Worm (Caenorhabditis elegans): ENCODE measurements around the gene T28H10.2.

The T28H10.2 gene

DNA sequence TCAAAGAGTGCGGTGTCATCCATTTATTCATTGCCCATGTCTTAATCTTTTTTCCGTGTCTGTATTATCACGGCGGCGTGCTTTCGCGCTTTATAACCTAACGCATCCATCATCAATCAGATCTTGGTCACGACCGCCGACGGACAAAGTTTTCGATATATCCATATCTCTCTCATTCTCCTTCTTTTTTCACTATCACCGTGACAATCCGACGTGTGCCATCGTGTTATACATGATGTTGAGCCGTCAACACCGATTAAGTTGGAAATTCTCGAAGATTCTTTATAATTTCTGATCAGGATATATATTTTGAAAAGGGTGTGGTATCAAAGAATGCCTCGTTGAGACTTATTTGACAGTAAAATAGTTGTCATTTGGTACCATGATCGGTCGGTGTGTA is 44.2 kb upstream of the T28H10.2 start:
- no peak for TF ChIP-seq lim-7 (GFP tag; IDR thresholded peaks at IDR 0.05)
- TF ChIP-seq nhr-28 (tag; optimal IDR thresholded peaks at IDR 0.05), result peak; percentile 30
- TF ChIP-seq hlh-30 (tag; optimal IDR thresholded peaks at IDR 0.05; ENCODE audit: insufficient read depth), result peak; percentile 27
- peak; percentile 49 for TF ChIP-seq hlh-11 (tag; optimal IDR thresholded peaks at IDR 0.05)
- TF ChIP-seq mxl-3 (GFP tag; optimal IDR thresholded peaks at IDR 0.05), result peak; percentile 56
- TF ChIP-seq mdl-1 (tag; optimal IDR thresholded peaks at IDR 0.05), result peak in 1 of 2 experiments; percentile 52
- TF ChIP-seq zip-11 (GFP tag; IDR thresholded peaks at IDR 0.05), result 0 out of 2 replicates have a peak, but pooled peaks have one; percentile 32
- TF ChIP-seq cey-2 (tag; optimal IDR thresholded peaks at IDR 0.05; ENCODE audit: borderline replicate concordance, insufficient read depth), result no peak
- peak; percentile 66 for TF ChIP-seq aha-1 (tag)
- no peak for TF ChIP-seq lin-39 (tag; optimal IDR thresholded peaks at IDR 0.05)

- TF ChIP-seq nhr-10 (tag; optimal IDR thresholded peaks at IDR 0.05), result no peak
- peak; percentile 10 for TF ChIP-seq nhr-28 (tag; optimal IDR thresholded peaks at IDR 0.05)
- TF ChIP-seq nhr-6 (tag; optimal IDR thresholded peaks at IDR 0.05), result no peak
- TF ChIP-seq nhr-25 (tag; optimal IDR thresholded peaks at IDR 0.05; ENCODE audit: borderline replicate concordance, insufficient read depth), result peak; percentile 26
- peak; percentile 42 for TF ChIP-seq hlh-30 (tag; optimal IDR thresholded peaks at IDR 0.05; ENCODE audit: insufficient read depth)
- TF ChIP-seq ama-1 (optimal IDR thresholded peaks at IDR 0.05), result peak; percentile 50
These were observed 43.1 kb upstream of the T28H10.2 start for ce11 chrV:12555872-12556271.

- TF ChIP-seq aha-1 (tag), result peak; percentile 45
- peak; percentile 69 for TF ChIP-seq ama-1 (optimal IDR thresholded peaks at IDR 0.05)
- TF ChIP-seq nhr-6 (tag; optimal IDR thresholded peaks at IDR 0.05), result peak; percentile 46
- peak; percentile 90 for TF ChIP-seq nhr-28 (tag; optimal IDR thresholded peaks at IDR 0.05)
- TF ChIP-seq nhr-25 (tag; optimal IDR thresholded peaks at IDR 0.05; ENCODE audit: borderline replicate concordance, insufficient read depth), result no peak
- no peak for TF ChIP-seq duxl-1 (tag; optimal IDR thresholded peaks at IDR 0.05; ENCODE audit: poor library complexity)
- TF ChIP-seq hlh-11 (tag; optimal IDR thresholded peaks at IDR 0.05), result peak; percentile 41
- no peak for TF ChIP-seq tag-97 (GFP tag; IDR thresholded peaks at IDR 0.05)
- TF ChIP-seq lin-38 (GFP tag; IDR thresholded peaks at IDR 0.05), result no peak
- peak; percentile 4 for TF ChIP-seq mxl-3 (GFP tag; optimal IDR thresholded peaks at IDR 0.05)
- TF ChIP-seq cey-2 (tag; optimal IDR thresholded peaks at IDR 0.05; ENCODE audit: borderline replicate concordance, insufficient read depth), result no peak
- no peak for TF ChIP-seq nhr-111 (GFP tag; optimal IDR thresholded peaks at IDR 0.05)
- TF ChIP-seq dve-1 (tag; optimal IDR thresholded peaks at IDR 0.05; ENCODE audit: insufficient read depth), result peak; percentile 12
- TF ChIP-seq F37D6.2 (tag; optimal IDR thresholded peaks at IDR 0.05), result no peak
- no peak for TF ChIP-seq nhr-76 (tag; optimal IDR thresholded peaks at IDR 0.05)
- peak in 1 of 2 experiments; percentile 70 for TF ChIP-seq mdl-1 (tag; optimal IDR thresholded peaks at IDR 0.05)
- no peak for TF ChIP-seq mdt-29 (GFP tag; IDR thresholded peaks at IDR 0.05)
- TF ChIP-seq nhr-48 (tag; optimal IDR thresholded peaks at IDR 0.05), result peak; percentile 33
- TF ChIP-seq spr-3 (GFP tag; optimal IDR thresholded peaks at IDR 0.05), result no peak
- TF ChIP-seq daf-16 (GFP tag; optimal IDR thresholded peaks at IDR 0.05), result no peak
- TF ChIP-seq daf-16 (tag; optimal IDR thresholded peaks at IDR 0.05), result no peak
- no peak for TF ChIP-seq F10B5.3 (tag; optimal IDR thresholded peaks at IDR 0.05)
- peak; percentile 37 for TF ChIP-seq hlh-30 (tag; optimal IDR thresholded peaks at IDR 0.05; ENCODE audit: insufficient read depth)
- no peak for TF ChIP-seq ZK546.5 (tag; optimal IDR thresholded peaks at IDR 0.05)
- peak in 1 of 2 experiments; percentile 88 for TF ChIP-seq unc-62 (GFP tag; optimal IDR thresholded peaks at IDR 0.05 in 1 of 2)
- TF ChIP-seq unc-62 (tag; optimal IDR thresholded peaks at IDR 0.05), result no peak
These were observed 41.7 kb upstream of the T28H10.2 start for ce11 chrV:12554172-12555031.

- no peak for TF ChIP-seq lin-1 (GFP tag; IDR thresholded peaks at IDR 0.05)
- TF ChIP-seq ZK546.5 (tag; optimal IDR thresholded peaks at IDR 0.05), result no peak
- TF ChIP-seq unc-62 (GFP tag; optimal IDR thresholded peaks at IDR 0.05 in 1 of 2), result peak in 1 of 2 experiments; percentile 93
- no peak for TF ChIP-seq unc-62 (tag; optimal IDR thresholded peaks at IDR 0.05)
- TF ChIP-seq ceh-44 (GFP tag; IDR thresholded peaks at IDR 0.05), result no peak
- no peak for TF ChIP-seq mes-2 (tag; optimal IDR thresholded peaks at IDR 0.05; ENCODE audit: poor library complexity, severe bottlenecking)
- no peak for TF ChIP-seq lim-7 (GFP tag; IDR thresholded peaks at IDR 0.05)
- TF ChIP-seq nhr-237 (tag; optimal IDR thresholded peaks at IDR 0.05), result no peak
- TF ChIP-seq ctbp-1 (GFP tag; IDR thresholded peaks at IDR 0.05), result peak; percentile 32; the same call in 1 of the 2 replicates
- no peak for TF ChIP-seq lir-3 (tag; optimal IDR thresholded peaks at IDR 0.05)
- no peak for TF ChIP-seq F10B5.3 (tag; optimal IDR thresholded peaks at IDR 0.05)
- no peak for TF ChIP-seq F49E8.2 (tag; optimal IDR thresholded peaks at IDR 0.05; ENCODE audit: borderline replicate concordance)
- TF ChIP-seq mxl-2 (GFP tag; conservative IDR thresholded peaks at IDR 0.05), result no peak
- no peak for TF ChIP-seq hmg-1.1 (GFP tag; IDR thresholded peaks at IDR 0.05)
- TF ChIP-seq ces-1 (GFP tag; optimal IDR thresholded peaks at IDR 0.05), result no peak
- TF ChIP-seq fos-1 (tag; optimal IDR thresholded peaks at IDR 0.05), result no peak
- no peak for TF ChIP-seq nhr-25 (tag; optimal IDR thresholded peaks at IDR 0.05; ENCODE audit: borderline replicate concordance, insufficient read depth)
- no peak for TF ChIP-seq nhr-111 (GFP tag; optimal IDR thresholded peaks at IDR 0.05)
These were observed 40.6 kb upstream of the T28H10.2 start for ce11 chrV:12553286-12553725.

Data from whole organism, L4 larva.